Fruit fly (Drosophila melanogaster): ENCODE results near the gene CG3662.

The CG3662 gene

dm6 chr2L:855052-855547 is 34.0 kb downstream of the CG3662 start, which contains the start of gene CG13949 (continued):
- peak; percentile 41 for TF ChIP-seq CG3919 (GFP tag; optimal IDR thresholded peaks at IDR 0.05)
- no peak for TF ChIP-seq spab (GFP tag; optimal IDR thresholded peaks at IDR 0.05)
- no peak for TF ChIP-seq Ets21C (GFP tag; optimal IDR thresholded peaks at IDR 0.05)
- no peak for TF ChIP-seq fd85E (GFP tag; optimal IDR thresholded peaks at IDR 0.05)
- TF ChIP-seq CG9139 (GFP tag; optimal IDR thresholded peaks at IDR 0.05) = no peak
- TF ChIP-seq CG8319 (GFP tag; optimal IDR thresholded peaks at IDR 0.05) = no peak
- TF ChIP-seq Blimp-1 (GFP tag; optimal IDR thresholded peaks at IDR 0.05) = no peak
- TF ChIP-seq Sox102F (GFP tag; optimal IDR thresholded peaks at IDR 0.05) = no peak
- peak; percentile 46 for TF ChIP-seq Hr39 (GFP tag; optimal IDR thresholded peaks at IDR 0.05)
- peak; percentile 17 for TF ChIP-seq CG3032 (tag; optimal IDR thresholded peaks at IDR 0.05)
- TF ChIP-seq Hr4 (GFP tag; optimal IDR thresholded peaks at IDR 0.05) = peak; percentile 73
- TF ChIP-seq CG8632 (GFP tag; optimal IDR thresholded peaks at IDR 0.05) = no peak
- TF ChIP-seq CG11762 (GFP tag; optimal IDR thresholded peaks at IDR 0.05; ENCODE audit: insufficient read depth) = no peak
- TF ChIP-seq Smox (GFP tag; optimal IDR thresholded peaks at IDR 0.05) = peak; percentile 51
- TF ChIP-seq CG34406 (GFP tag; optimal IDR thresholded peaks at IDR 0.05) = no peak
- TF ChIP-seq fkh (GFP tag; optimal IDR thresholded peaks at IDR 0.05) = no peak
- TF ChIP-seq Met (GFP tag; optimal IDR thresholded peaks at IDR 0.05) = peak; percentile 49
- peak; percentile 74 for TF ChIP-seq svp (GFP tag)
- no peak for TF ChIP-seq CG7368 (GFP tag; optimal IDR thresholded peaks at IDR 0.05)
- TF ChIP-seq CG6808 (GFP tag; optimal IDR thresholded peaks at IDR 0.05) = no peak
- TF ChIP-seq CG6276 (GFP tag; optimal IDR thresholded peaks at IDR 0.05) = no peak
- peak; percentile 77 for TF ChIP-seq Eip78C (GFP tag)
- peak; percentile 8 for TF ChIP-seq Ets96B (tag; optimal IDR thresholded peaks at IDR 0.05)
- TF ChIP-seq CG1621 (tag; optimal IDR thresholded peaks at IDR 0.05) = no peak
- TF ChIP-seq CG16779 (tag; optimal IDR thresholded peaks at IDR 0.05) = no peak

dm6 chr2L:856001-856400 is 34.9 kb downstream of the CG3662 start:
- TF ChIP-seq fkh (GFP tag; optimal IDR thresholded peaks at IDR 0.05) = peak; percentile 83
- no peak for TF ChIP-seq Eip93F (GFP tag; optimal IDR thresholded peaks at IDR 0.05)

- TF ChIP-seq Lpt (GFP tag; optimal IDR thresholded peaks at IDR 0.05) (peak; percentile 14), CG9139 (GFP tag; optimal IDR thresholded peaks at IDR 0.05) (no peak), cyc (GFP tag; optimal IDR thresholded peaks at IDR 0.05) (peak; percentile 16), CG15336 (GFP tag; IDR thresholded peaks at IDR 0.05) (0 out of 2 replicates have a peak, but pooled peaks have one; percentile 35), Gug (GFP tag; IDR thresholded peaks at IDR 0.05) (peak; percentile 29; the same call in 1 of the 2 replicates), lz (GFP tag; optimal IDR thresholded peaks at IDR 0.05) (peak; percentile 1), ss (GFP tag; optimal IDR thresholded peaks at IDR 0.05) (no peak), vri (GFP tag; optimal IDR thresholded peaks at IDR 0.05) (no peak), CG32006 (GFP tag; optimal IDR thresholded peaks at IDR 0.05) (peak; percentile 36), Eip75B (GFP tag; optimal IDR thresholded peaks at IDR 0.05) (peak; percentile 26), svp (GFP tag) (peak; percentile 91), Sox102F (GFP tag; optimal IDR thresholded peaks at IDR 0.05) (no peak), CG6163 (GFP tag; IDR thresholded peaks at IDR 0.05) (peak; percentile 73), CG16779 (tag; optimal IDR thresholded peaks at IDR 0.05) (no peak), CG4318 (GFP tag; optimal IDR thresholded peaks at IDR 0.05) (no peak), Blimp-1 (GFP tag; optimal IDR thresholded peaks at IDR 0.05) (no peak), dac (GFP tag; optimal IDR thresholded peaks at IDR 0.05) (no peak), topi (GFP tag; optimal IDR thresholded peaks at IDR 0.05) (peak; percentile 28), OdsH (GFP tag; optimal IDR thresholded peaks at IDR 0.05) (peak; percentile 17), Sox14 (GFP tag; optimal IDR thresholded peaks at IDR 0.05) (peak; percentile 16), CG1621 (tag; optimal IDR thresholded peaks at IDR 0.05) (peak; percentile 12), CG3919 (GFP tag; optimal IDR thresholded peaks at IDR 0.05) (peak; percentile 47), CG11762 (GFP tag; optimal IDR thresholded peaks at IDR 0.05; ENCODE audit: insufficient read depth) (no peak), achi (GFP tag; optimal IDR thresholded peaks at IDR 0.05) (peak; percentile 37), pdm3 (GFP tag; optimal IDR thresholded peaks at IDR 0.05) (peak; percentile 54), Eip93F (GFP tag; optimal IDR thresholded peaks at IDR 0.05) (no peak), CG10669 (GFP tag; optimal IDR thresholded peaks at IDR 0.05) (no peak), CG34406 (GFP tag; optimal IDR thresholded peaks at IDR 0.05) (peak; percentile 46), CG8319 (GFP tag; optimal IDR thresholded peaks at IDR 0.05) (peak; percentile 4), dsx (GFP tag; optimal IDR thresholded peaks at IDR 0.05; ENCODE audit: poor library complexity, severe bottlenecking) (no peak)
Observed at dm6 chr2L:856690-857488, 35.8 kb downstream of the CG3662 start.

All from whole organism, prepupa.